Worm (Caenorhabditis elegans): Measurements from ENCODE around the gene acdh-9.

The acdh-9 gene

ce11 chrII:872993-873787 is 24.8 kb upstream of the acdh-9 start, which contains the start of gene alg-2:
alg-2 (plus strand) TSS chrII:873212.
- TF ChIP-seq eyg-1 (tag; optimal IDR thresholded peaks at IDR 0.05) (no peak), ets-4 (tag; optimal IDR thresholded peaks at IDR 0.05) (peak; percentile 15), C38D4.7 (GFP tag; optimal IDR thresholded peaks at IDR 0.05) (no peak), sdc-2 (tag; optimal IDR thresholded peaks at IDR 0.05) (no peak), hlh-15 (tag; optimal IDR thresholded peaks at IDR 0.05) (no peak), ttx-3 (tag; optimal IDR thresholded peaks at IDR 0.05) (no peak), hlh-13 (GFP tag; optimal IDR thresholded peaks at IDR 0.05) (no peak), zip-5 (tag; optimal IDR thresholded peaks at IDR 0.05) (no peak), dmd-4 (tag; optimal IDR thresholded peaks at IDR 0.05; ENCODE audit: borderline replicate concordance) (no peak), dve-1 (tag; optimal IDR thresholded peaks at IDR 0.05) (no peak), tbx-7 (tag; optimal IDR thresholded peaks at IDR 0.05) (no peak), lim-6 (tag; optimal IDR thresholded peaks at IDR 0.05) (no peak), ceh-31 (tag; optimal IDR thresholded peaks at IDR 0.05) (peak; percentile 1), Y22D7AL.16 (tag; optimal IDR thresholded peaks at IDR 0.05) (no peak), elt-4 (tag; optimal IDR thresholded peaks at IDR 0.05) (no peak), hlh-6 (tag; optimal IDR thresholded peaks at IDR 0.05) (no peak), fkh-10 (GFP tag; optimal IDR thresholded peaks at IDR 0.05) (no peak), K02D7.2 (tag; optimal IDR thresholded peaks at IDR 0.05) (peak; percentile 27), unc-42 (tag; optimal IDR thresholded peaks at IDR 0.05) (peak; percentile 91), C08G9.2 (tag; optimal IDR thresholded peaks at IDR 0.05) (no peak), odd-2 (tag; optimal IDR thresholded peaks at IDR 0.05) (no peak), ceh-24 (tag; optimal IDR thresholded peaks at IDR 0.05) (no peak), ceh-14 (tag; optimal IDR thresholded peaks at IDR 0.05) (peak; percentile 7), nhr-11 (tag; optimal IDR thresholded peaks at IDR 0.05) (no peak), ceh-48 (tag; optimal IDR thresholded peaks at IDR 0.05) (peak; percentile 67), tbx-2 (tag; optimal IDR thresholded peaks at IDR 0.05) (no peak), unc-55 (GFP tag; optimal IDR thresholded peaks at IDR 0.05) (peak; percentile 28), ref-2 (tag; optimal IDR thresholded peaks at IDR 0.05) (peak; percentile 52), ceh-22 (tag; optimal IDR thresholded peaks at IDR 0.05) (no peak), unc-3 (GFP tag; conservative IDR thresholded peaks at IDR 0.05) (peak; percentile 48; the same call in 1 of the 2 replicates), unc-3 (tag; optimal IDR thresholded peaks at IDR 0.05) (peak; percentile 82), madf-2 (tag; optimal IDR thresholded peaks at IDR 0.05) (no peak), elt-2 (tag; optimal IDR thresholded peaks at IDR 0.05) (peak; percentile 53), ceh-45 (GFP tag; IDR thresholded peaks at IDR 0.05) (no peak), sox-2 (GFP tag; IDR thresholded peaks at IDR 0.05) (no peak), gmeb-2 (tag; optimal IDR thresholded peaks at IDR 0.05) (no peak), ceh-34 (tag; optimal IDR thresholded peaks at IDR 0.05) (no peak), nfya-1 (tag; optimal IDR thresholded peaks at IDR 0.05) (no peak), che-1 (tag; optimal IDR thresholded peaks at IDR 0.05) (peak; percentile 26), hlh-30 (tag; optimal IDR thresholded peaks at IDR 0.05; ENCODE audit: insufficient read depth) (no peak), nhr-232 (tag; optimal IDR thresholded peaks at IDR 0.05) (no peak)

ce11 chrII:869316-869715 is 20.9 kb upstream of the acdh-9 start:
- TF ChIP-seq hlh-30 (tag; optimal IDR thresholded peaks at IDR 0.05; ENCODE audit: insufficient read depth) (no peak), pha-4 (tag; optimal IDR thresholded peaks at IDR 0.05) (no peak), nfya-1 (tag; optimal IDR thresholded peaks at IDR 0.05) (no peak), ref-2 (tag; optimal IDR thresholded peaks at IDR 0.05) (no peak), hlh-8 (tag; optimal IDR thresholded peaks at IDR 0.05) (no peak), ceh-22 (tag; optimal IDR thresholded peaks at IDR 0.05) (no peak), nhr-232 (tag; optimal IDR thresholded peaks at IDR 0.05) (no peak), lim-6 (tag; optimal IDR thresholded peaks at IDR 0.05) (no peak), ttx-3 (tag; optimal IDR thresholded peaks at IDR 0.05) (no peak), pha-2 (tag; optimal IDR thresholded peaks at IDR 0.05) (no peak), ztf-16 (tag; optimal IDR thresholded peaks at IDR 0.05) (no peak)

Measured in whole organism, late embryonic.